Worm (Caenorhabditis elegans): ENCODE measurements around the gene ref-2.

DNA sequence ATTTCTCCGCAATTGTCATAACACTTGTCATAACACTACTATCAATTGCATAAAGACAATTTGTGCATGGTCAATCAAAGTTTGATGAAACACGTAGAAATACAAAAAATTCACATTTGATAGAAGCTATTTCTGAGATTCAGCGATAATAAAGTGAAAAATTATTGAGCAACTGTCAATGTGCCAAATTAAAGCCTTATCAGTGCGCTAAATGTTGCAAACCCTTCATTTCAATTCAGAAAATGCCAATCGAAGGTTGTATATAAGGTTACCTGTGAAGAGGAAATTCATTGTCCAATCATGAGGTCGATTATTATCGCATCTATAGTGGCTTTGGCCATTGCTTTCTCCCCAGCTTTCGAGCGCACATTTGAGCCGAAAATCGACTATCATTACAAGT is 16.4 kb upstream of the ref-2 start, which contains the start of gene vit-1:
- TF ChIP-seq jun-1 (tag; optimal IDR thresholded peaks at IDR 0.05) (no peak), nfya-1 (tag; optimal IDR thresholded peaks at IDR 0.05; ENCODE audit: insufficient read depth) (no peak), unc-62 (GFP tag; optimal IDR thresholded peaks at IDR 0.05) (no peak), elt-2 (tag; optimal IDR thresholded peaks at IDR 0.05) (no peak), nhr-28 (tag; optimal IDR thresholded peaks at IDR 0.05) (no peak), nhr-237 (tag; optimal IDR thresholded peaks at IDR 0.05) (no peak), R02D3.7 (tag; optimal IDR thresholded peaks at IDR 0.05) (no peak), pqm-1 (tag; optimal IDR thresholded peaks at IDR 0.05) (no peak), ztf-11 (tag; optimal IDR thresholded peaks at IDR 0.05) (no peak), fkh-10 (GFP tag; optimal IDR thresholded peaks at IDR 0.05) (no peak), lin-15B (tag; optimal IDR thresholded peaks at IDR 0.05) (no peak), ama-1 (optimal IDR thresholded peaks at IDR 0.05) (no peak)
